Worm (Caenorhabditis elegans) whole organism, young adult: ENCODE measurements around the gene rbm-26.

Source experiments
- ama-1 ChIP-seq, 3 experiments: fragments of 150-350 bp in 1 of 3; sonication (generic microtip) in 2 of 3; optimal IDR thresholded peaks; 2 replicates each; lab custom pipeline; 2014 to 2018; ENCODE audit warnings: missing biosample characterization in 2 of 3, missing genetic modification characterization in 2 of 3, missing genetic modification reagents in 2 of 3
- attf-6 ChIP-seq: fragments of 200-800 bp; sonication (Bioruptor generic); IDR thresholded peaks from 2 replicates; pipeline ENCODE4 v1.3.6; 2022; ENCODE audit warnings: missing genetic modification reagents, missing genetic modification characterization, missing compliant biosample characterization
- ceh-91 ChIP-seq: fragments of 200-800 bp; sonication (Bioruptor generic); IDR thresholded peaks from 2 replicates; pipeline ENCODE4 v1.3.6; 2022; ENCODE audit warnings: missing genetic modification reagents, missing genetic modification characterization, missing compliant biosample characterization
- ekl-4 ChIP-seq: fragments of 200-800 bp; sonication (Bioruptor generic); IDR thresholded peaks from 2 replicates; pipeline ENCODE4 v1.3.6; 2022; ENCODE audit warnings: missing genetic modification reagents, missing genetic modification characterization, missing compliant biosample characterization
- ets-4 ChIP-seq: fragments of 200-800 bp; sonication (Bioruptor generic); optimal IDR thresholded peaks from 2 replicates; lab custom pipeline; 2018; ENCODE audit warnings: mild to moderate bottlenecking, missing genetic modification characterization, missing compliant biosample characterization
- hlh-26 ChIP-seq: fragments of 200-800 bp; sonication (Bioruptor generic); conservative IDR thresholded peaks from 2 replicates; pipeline ENCODE4 v1.3.6; 2022; ENCODE audit warnings: missing genetic modification reagents, missing genetic modification characterization, missing compliant biosample characterization
- lin-35 ChIP-seq, 3 experiments: fragments of 150-350 bp in 2 of 3; sonication (generic microtip) in 1 of 3; optimal IDR thresholded peaks; 2 replicates each; lab custom pipeline; 2014 to 2018; ENCODE audit warnings: missing biosample characterization in 3 of 3, missing genetic modification characterization in 3 of 3, missing genetic modification reagents in 3 of 3
- nfya-1 ChIP-seq: sonication (generic microtip); optimal IDR thresholded peaks from 2 replicates; lab custom pipeline; 2017; ENCODE audit warnings: antibody characterized with exemption, missing compliant biosample characterization, missing genetic modification characterization, borderline replicate concordance; ENCODE audit not compliant: insufficient read depth
- unc-62 ChIP-seq: fragments of 150-350 bp; optimal IDR thresholded peaks from 2 replicates; lab custom pipeline; 2014; ENCODE audit warnings: missing biosample characterization, missing genetic modification reagents, missing genetic modification characterization

DNA sequence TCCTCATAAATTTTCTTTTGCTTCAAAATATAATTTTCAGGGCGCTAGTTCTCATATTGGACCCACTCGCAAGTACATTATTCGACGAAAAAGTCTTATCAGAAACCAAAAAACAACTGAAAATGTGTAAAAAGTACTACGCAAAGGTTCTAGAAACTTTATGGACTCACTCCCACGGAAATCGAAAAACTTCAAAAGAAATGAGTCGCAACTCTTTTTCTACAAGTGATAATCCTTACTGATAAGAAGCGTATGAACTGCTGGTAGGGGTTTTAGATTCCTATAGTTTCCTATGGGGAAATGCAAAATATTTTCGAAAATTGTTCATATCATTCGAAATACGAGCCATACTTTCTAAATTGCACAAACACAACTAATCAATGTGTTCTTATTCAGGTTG lies 33.2 kb downstream of the rbm-26 start, which contains the start of gene B0244.5:
- no peak for TF ChIP-seq ama-1 (optimal IDR thresholded peaks at IDR 0.05; lab: Kevin White, UChicago)
- TF ChIP-seq ama-1 (GFP tag; optimal IDR thresholded peaks at IDR 0.05; lab: Kevin White, UChicago): no peak
- TF ChIP-seq unc-62 (GFP tag; lab: Kevin White, UChicago): no peak
- no peak for TF ChIP-seq nfya-1 (tag; lab: Kevin White, UChicago)
- TF ChIP-seq hlh-26 (GFP tag; lab: Robert Waterston, UW): no peak
- no peak for TF ChIP-seq ceh-91 (GFP tag; lab: Robert Waterston, UW)
- TF ChIP-seq lin-35 (GFP tag; optimal IDR thresholded peaks at IDR 0.05; lab: Kevin White, UChicago): no peak
- no peak for TF ChIP-seq ekl-4 (GFP tag; lab: Robert Waterston, UW)
- no peak for TF ChIP-seq ets-4 (GFP tag; lab: Kevin White, UChicago)
- TF ChIP-seq attf-6 (GFP tag; lab: Robert Waterston, UW): no peak
